Worm (Caenorhabditis elegans): ENCODE measurements around the gene sra-29.

DNA sequence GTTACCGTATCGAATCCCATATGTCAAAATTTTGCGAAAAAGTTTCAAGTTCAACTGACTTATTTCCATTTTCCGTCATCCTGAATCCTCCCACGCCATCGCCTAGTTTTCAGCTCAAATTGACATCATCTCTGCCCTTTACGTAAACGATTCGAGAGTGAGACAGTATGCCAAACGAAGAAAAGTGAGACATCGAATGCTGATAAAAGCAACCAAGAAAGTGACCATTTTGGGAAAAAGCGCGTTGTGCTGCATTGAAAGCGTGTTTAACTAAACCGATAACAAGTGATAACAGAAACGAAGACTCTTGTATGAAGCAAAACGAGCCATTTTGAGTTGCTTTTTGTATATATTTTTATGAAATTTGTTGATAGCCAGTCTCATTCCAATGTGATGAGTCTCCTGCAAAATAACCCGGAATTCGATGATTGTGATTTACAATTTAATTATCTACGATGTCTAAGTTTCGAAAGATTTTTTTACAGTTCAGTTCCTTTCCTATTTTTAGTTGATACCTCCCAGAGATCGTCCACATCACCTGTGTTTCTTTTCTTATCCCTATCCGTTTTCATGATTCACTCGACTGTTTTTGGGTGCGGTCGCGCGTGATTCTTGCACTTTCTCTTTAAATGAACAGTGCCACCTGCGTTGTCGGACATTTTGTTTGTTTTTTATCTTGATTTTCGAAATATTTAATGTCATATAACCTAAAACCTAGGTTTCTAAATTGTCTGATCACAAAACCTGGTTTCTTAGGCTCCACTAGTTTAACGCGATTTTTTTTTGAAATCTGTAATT, 39.9 kb upstream of the sra-29 start:
- TF ChIP-seq sox-4 (tag; optimal IDR thresholded peaks at IDR 0.05) = no peak
- no peak for TF ChIP-seq K09A11.1 (tag; optimal IDR thresholded peaks at IDR 0.05; ENCODE audit: insufficient read depth)
- no peak for TF ChIP-seq C38D4.7 (GFP tag; optimal IDR thresholded peaks at IDR 0.05)
- TF ChIP-seq nfya-1 (tag; optimal IDR thresholded peaks at IDR 0.05) = no peak

Data from whole organism, late embryonic.